Worm (Caenorhabditis elegans): Measurements from ENCODE around the gene K07F5.8.

ce11 chrIV:9872786-9873185 is 23.3 kb upstream of the K07F5.8 start:
- TF ChIP-seq scrt-1 (GFP tag; IDR thresholded peaks at IDR 0.05): no peak
- no peak for TF ChIP-seq tra-4 (tag; optimal IDR thresholded peaks at IDR 0.05)
- TF ChIP-seq ama-1 (optimal IDR thresholded peaks at IDR 0.05): no peak
- TF ChIP-seq tbx-11 (GFP tag; IDR thresholded peaks at IDR 0.05): no peak
- TF ChIP-seq flt-1 (GFP tag; IDR thresholded peaks at IDR 0.05): no peak
- TF ChIP-seq ceh-36 (tag; optimal IDR thresholded peaks at IDR 0.05): no peak
- no peak for TF ChIP-seq F13C5.2 (tag; optimal IDR thresholded peaks at IDR 0.05)

Data from whole organism, early embryonic.